Fruit fly (Drosophila melanogaster) whole organism, embryonic: ENCODE measurements around the gene CG6000.

Source experiments
- Adf1 ChIP-seq: fragments of 200-800 bp; sonication (Bioruptor generic); IDR thresholded peaks from 2 replicates; pipeline ENCODE4 v1.3.6; 2022; ENCODE audit warnings: missing biosample characterization, missing genetic modification characterization
- CG10267 ChIP-seq: fragments of 200-800 bp; sonication (Bioruptor generic); optimal IDR thresholded peaks from 2 replicates; lab custom pipeline; 2018; ENCODE audit warnings: missing biosample characterization, mild to moderate bottlenecking, missing genetic modification characterization, moderate library complexity
- CG10979 ChIP-seq: fragments of 200-800 bp; sonication (Bioruptor generic); optimal IDR thresholded peaks from 2 replicates; lab custom pipeline; 2018; ENCODE audit warnings: missing biosample characterization, mild to moderate bottlenecking, missing genetic modification characterization, moderate library complexity
- CG13424 ChIP-seq: fragments of 200-800 bp; sonication (Bioruptor generic); optimal IDR thresholded peaks from 2 replicates; lab custom pipeline; 2019; ENCODE audit warnings: missing biosample characterization, mild to moderate bottlenecking, missing genetic modification characterization, moderate library complexity
- CG13624 ChIP-seq: fragments of 200-800 bp; sonication (Bioruptor generic); optimal IDR thresholded peaks from 2 replicates; lab custom pipeline; 2016; ENCODE audit warnings: missing biosample characterization, missing genetic modification characterization
- CG14014 ChIP-seq: fragments of 200-800 bp; sonication (Bioruptor generic); IDR thresholded peaks from 2 replicates; pipeline ENCODE4 v1.3.6; 2022; ENCODE audit warnings: missing biosample characterization, missing genetic modification characterization
- CG14441 ChIP-seq: fragments of 200-800 bp; sonication (Bioruptor generic); IDR thresholded peaks from 2 replicates; pipeline ENCODE4 v1.3.6; 2022; ENCODE audit warnings: missing biosample characterization, missing genetic modification characterization
- CG17186 ChIP-seq: fragments of 200-800 bp; sonication (Bioruptor generic); optimal IDR thresholded peaks from 3 replicates; lab custom pipeline; 2017; ENCODE audit warnings: missing biosample characterization, missing genetic modification reagents, missing genetic modification characterization
- CG17802 ChIP-seq: fragments of 200-800 bp; sonication (Bioruptor generic); optimal IDR thresholded peaks from 2 replicates; lab custom pipeline; 2018; ENCODE audit warnings: missing biosample characterization, mild to moderate bottlenecking, missing genetic modification characterization, moderate library complexity
- CG17912 ChIP-seq: fragments of 200-800 bp; sonication (Bioruptor generic); optimal IDR thresholded peaks from 2 replicates; lab custom pipeline; 2018; ENCODE audit warnings: missing biosample characterization, mild to moderate bottlenecking, missing genetic modification characterization
- CG3281 ChIP-seq: fragments of 200-800 bp; sonication (Bioruptor generic); optimal IDR thresholded peaks from 3 replicates; lab custom pipeline; 2017; ENCODE audit warnings: missing biosample characterization, mild to moderate bottlenecking, missing genetic modification characterization
- CG4707 ChIP-seq: fragments of 200-800 bp; sonication (Bioruptor generic); optimal IDR thresholded peaks from 2 replicates; lab custom pipeline; 2018; ENCODE audit warnings: missing biosample characterization, mild to moderate bottlenecking, missing genetic modification characterization, moderate library complexity
- CG8290 ChIP-seq, 3 experiments: fragments of 200-800 bp; sonication (Bioruptor generic); optimal IDR thresholded peaks; 2 replicates each; lab custom pipeline; 2016 to 2019; ENCODE audit warnings: missing biosample characterization in 3 of 3, missing genetic modification characterization in 3 of 3, mild to moderate bottlenecking in 2 of 3, moderate library complexity in 1 of 3
- CG8359 ChIP-seq: fragments of 200-800 bp; sonication (Bioruptor generic); optimal IDR thresholded peaks from 2 replicates; lab custom pipeline; 2017; ENCODE audit warnings: missing biosample characterization, mild to moderate bottlenecking, missing genetic modification characterization, borderline replicate concordance
- Dll ChIP-seq: fragments of 200-800 bp; sonication (Bioruptor generic); IDR thresholded peaks from 4 replicates; pipeline ENCODE4 v1.3.6; 2022; ENCODE audit warnings: missing biosample characterization, missing genetic modification characterization; ENCODE audit not compliant: partially characterized antibody
- Elba2 ChIP-seq: fragments of 200-800 bp; sonication (Bioruptor generic); optimal IDR thresholded peaks from 3 replicates; lab custom pipeline; 2016; ENCODE audit warnings: missing biosample characterization, missing genetic modification characterization
- GATAe ChIP-seq: fragments of 200-800 bp; sonication (Bioruptor generic); conservative IDR thresholded peaks from 2 replicates; pipeline ENCODE4 v1.3.6; 2022; ENCODE audit warnings: missing biosample characterization, missing genetic modification characterization
- Gug ChIP-seq: fragments of 200-800 bp; sonication (Bioruptor generic); IDR thresholded peaks from 4 replicates; pipeline ENCODE4 v1.3.6; 2022; ENCODE audit warnings: missing biosample characterization, missing genetic modification characterization
- HLHmδ ChIP-seq: fragments of 200-800 bp; sonication (Bioruptor generic); optimal IDR thresholded peaks from 2 replicates; lab custom pipeline; 2018; ENCODE audit warnings: missing biosample characterization, mild to moderate bottlenecking, missing genetic modification characterization, moderate library complexity
- Hr39 ChIP-seq: fragments of >200 bp; optimal IDR thresholded peaks from 2 replicates; lab custom pipeline; 2017
- Hsf ChIP-seq: fragments of 200-800 bp; sonication (Bioruptor generic); optimal IDR thresholded peaks from 3 replicates; lab custom pipeline; 2016; ENCODE audit warnings: missing biosample characterization, missing genetic modification characterization
- MBD-R2 ChIP-seq: fragments of 200-800 bp; sonication (Bioruptor generic); IDR thresholded peaks from 2 replicates; pipeline ENCODE4 v1.3.6; 2022; ENCODE audit warnings: missing biosample characterization, missing genetic modification characterization
- Myb ChIP-seq: fragments of 200-800 bp; sonication (Bioruptor generic); optimal IDR thresholded peaks from 2 replicates; lab custom pipeline; 2016; ENCODE audit warnings: missing biosample characterization, missing genetic modification characterization
- Nf-YA ChIP-seq: fragments of 200-800 bp; sonication (Bioruptor generic); IDR thresholded peaks from 2 replicates; pipeline ENCODE4 v1.3.6; 2022; ENCODE audit warnings: missing biosample characterization, missing genetic modification characterization
- Nf-YC ChIP-seq: fragments of 200-800 bp; optimal IDR thresholded peaks from 3 replicates; lab custom pipeline; 2019; ENCODE audit warnings: missing biosample characterization, mild to moderate bottlenecking, missing genetic modification characterization, moderate library complexity
- Optix ChIP-seq: fragments of 200-800 bp; sonication (Bioruptor generic); IDR thresholded peaks from 3 replicates; pipeline ENCODE4 v1.3.6; 2022; ENCODE audit warnings: missing biosample characterization, missing genetic modification characterization
- Ptx1 ChIP-seq: fragments of 200-800 bp; sonication (Bioruptor generic); IDR thresholded peaks from 2 replicates; pipeline ENCODE4 v1.3.6; 2022; ENCODE audit warnings: missing biosample characterization, missing genetic modification characterization
- Rfx ChIP-seq: fragments of 200-800 bp; sonication (Bioruptor generic); IDR thresholded peaks from 2 replicates; pipeline ENCODE4 v1.3.6; 2022; ENCODE audit warnings: missing biosample characterization, missing genetic modification characterization
- Scr ChIP-seq: fragments of 200-800 bp; sonication (Bioruptor generic); IDR thresholded peaks from 2 replicates; pipeline ENCODE4 v1.3.6; 2022; ENCODE audit warnings: missing biosample characterization, missing genetic modification characterization; ENCODE audit not compliant: partially characterized antibody
- Six4 ChIP-seq: fragments of 200-800 bp; sonication (Bioruptor generic); optimal IDR thresholded peaks from 2 replicates; lab custom pipeline; 2016; ENCODE audit warnings: missing biosample characterization, missing genetic modification characterization
- aop ChIP-seq: fragments of 200-800 bp; sonication (Bioruptor generic); IDR thresholded peaks from 2 replicates; pipeline ENCODE4 v1.3.6; 2022; ENCODE audit warnings: missing biosample characterization, missing genetic modification characterization
- crp ChIP-seq, 2 experiments: fragments of 200-800 bp; sonication (Bioruptor generic); optimal IDR thresholded peaks; 2 replicates in 1 of 2; 3 replicates in 1 of 2; lab custom pipeline; 2017; ENCODE audit warnings: missing biosample characterization in 2 of 2, missing genetic modification characterization in 2 of 2, mild to moderate bottlenecking in 1 of 2, moderate library complexity in 1 of 2
- dan ChIP-seq: fragments of 200-800 bp; sonication (Bioruptor generic); IDR thresholded peaks from 2 replicates; pipeline ENCODE4 v1.3.6; 2022; ENCODE audit warnings: missing biosample characterization, missing genetic modification characterization
- dimm ChIP-seq: fragments of 200-800 bp; sonication (Bioruptor generic); IDR thresholded peaks from 2 replicates; pipeline ENCODE4 v1.3.6; 2022; ENCODE audit warnings: missing biosample characterization, missing genetic modification characterization
- dmrt11E ChIP-seq: fragments of 200-800 bp; sonication (Bioruptor generic); optimal IDR thresholded peaks from 3 replicates; lab custom pipeline; 2018; ENCODE audit warnings: missing biosample characterization, mild to moderate bottlenecking, missing genetic modification characterization, moderate library complexity
- grau ChIP-seq: fragments of 200-800 bp; optimal IDR thresholded peaks from 3 replicates; lab custom pipeline; 2019; ENCODE audit warnings: missing biosample characterization, mild to moderate bottlenecking, missing genetic modification characterization, moderate library complexity
- gro ChIP-seq: fragments of 200-800 bp; sonication (Bioruptor generic); optimal IDR thresholded peaks from 2 replicates; lab custom pipeline; 2016; ENCODE audit warnings: missing biosample characterization, missing genetic modification characterization
- gt ChIP-seq: fragments of 200-800 bp; sonication (Bioruptor generic); IDR thresholded peaks from 2 replicates; pipeline ENCODE4 v1.3.6; 2022; ENCODE audit warnings: missing biosample characterization, missing genetic modification characterization
- lmd ChIP-seq: fragments of 200-800 bp; sonication (Bioruptor generic); IDR thresholded peaks from 2 replicates; pipeline ENCODE4 v1.3.6; 2022; ENCODE audit warnings: missing biosample characterization, missing genetic modification characterization
- mld ChIP-seq: fragments of 200-800 bp; sonication (Bioruptor generic); IDR thresholded peaks from 3 replicates; pipeline ENCODE4 v1.3.6; 2022; ENCODE audit warnings: missing biosample characterization, missing genetic modification characterization; ENCODE audit not compliant: partially characterized antibody
- otp ChIP-seq: fragments of 200-800 bp; sonication (Bioruptor generic); IDR thresholded peaks from 3 replicates; pipeline ENCODE4, ENCODE4 v1.3.6; 2022; ENCODE audit warnings: missing biosample characterization, missing genetic modification characterization
- p53 ChIP-seq: fragments of 200-800 bp; sonication (Bioruptor generic); optimal IDR thresholded peaks from 2 replicates; lab custom pipeline; 2016; ENCODE audit warnings: missing biosample characterization, missing genetic modification characterization
- pb ChIP-seq: fragments of 200-800 bp; sonication (Bioruptor generic); optimal IDR thresholded peaks from 3 replicates; lab custom pipeline; 2016; ENCODE audit warnings: missing biosample characterization, missing genetic modification characterization
- ro ChIP-seq: fragments of 200-800 bp; sonication (Bioruptor generic); IDR thresholded peaks from 2 replicates; pipeline ENCODE4 v1.3.6; 2022; ENCODE audit warnings: missing biosample characterization, missing genetic modification characterization
- sd ChIP-seq: fragments of 200-800 bp; sonication (Bioruptor generic); optimal IDR thresholded peaks from 3 replicates; lab custom pipeline; 2018; ENCODE audit warnings: missing biosample characterization, mild to moderate bottlenecking, missing genetic modification characterization, moderate library complexity
- ttk ChIP-seq: fragments of 200-800 bp; sonication (Bioruptor generic); IDR thresholded peaks from 2 replicates; pipeline ENCODE4 v2.1.2; 2022; ENCODE audit warnings: missing biosample characterization, missing genetic modification characterization
- wdn ChIP-seq: fragments of 200-800 bp; sonication (Bioruptor generic); IDR thresholded peaks from 2 replicates; pipeline ENCODE4 v1.3.6; 2022; ENCODE audit warnings: missing biosample characterization, missing genetic modification characterization
- wek ChIP-seq: fragments of 200-800 bp; sonication (Bioruptor generic); optimal IDR thresholded peaks from 3 replicates; lab custom pipeline; 2018; ENCODE audit warnings: missing biosample characterization, mild to moderate bottlenecking, missing genetic modification characterization, moderate library complexity
- zen2 ChIP-seq: fragments of 200-800 bp; sonication (Bioruptor generic); IDR thresholded peaks from 3 replicates; pipeline ENCODE4 v1.3.6; 2022; ENCODE audit warnings: missing biosample characterization, missing genetic modification characterization; ENCODE audit not compliant: partially characterized antibody
- zf30C ChIP-seq: fragments of 200-800 bp; sonication (Bioruptor generic); optimal IDR thresholded peaks from 3 replicates; lab custom pipeline; 2018; ENCODE audit warnings: missing biosample characterization, mild to moderate bottlenecking, missing genetic modification characterization

Gene CG6000

dm6 chr3R:24006449-24007159 is 47.6 kb upstream of the CG6000 start (continued):
- TF ChIP-seq Myb (GFP tag; lab: Kevin White, UChicago) (no peak), dimm (GFP tag; lab: Robert Waterston, UW) (no peak), crp (GFP tag; optimal IDR thresholded peaks at IDR 0.05; lab: Kevin White, UChicago) (no peak), CG17186 (GFP tag; lab: Kevin White, UChicago) (no peak), Elba2 (GFP tag; lab: Kevin White, UChicago) (no peak), aop (no peak), MBD-R2 (GFP tag; lab: Robert Waterston, UW) (no peak), CG8359 (GFP tag; lab: Kevin White, UChicago) (no peak), Nf-YC (tag; lab: Kevin White, UChicago) (no peak), Adf1 (no peak), Nf-YA (GFP tag; lab: Robert Waterston, UW) (no peak), HLHmδ (GFP tag; lab: Kevin White, UChicago) (no peak), ttk (GFP tag; lab: Robert Waterston, UW) (no peak), zf30C (GFP tag; lab: Kevin White, UChicago) (no peak), CG14441 (GFP tag; lab: Robert Waterston, UW) (no peak), Hr39 (lab: Kevin White, UChicago) (no peak), mld (GFP tag; lab: Robert Waterston, UW) (no peak), Six4 (GFP tag; lab: Kevin White, UChicago) (no peak), ro (GFP tag; lab: Robert Waterston, UW) (no peak), CG10267 (tag; lab: Kevin White, UChicago) (no peak), p53 (GFP tag; lab: Kevin White, UChicago) (no peak), zen2 (GFP tag; lab: Robert Waterston, UW) (no peak), Optix (GFP tag; lab: Robert Waterston, UW) (0 out of 3 replicates have a peak, but pooled peaks have one; percentile 20), CG3281 (GFP tag; lab: Kevin White, UChicago) (no peak), gro (GFP tag; lab: Kevin White, UChicago) (no peak), CG8290 (GFP tag; optimal IDR thresholded peaks at IDR 0.05; lab: Kevin White, UChicago) (no peak), CG8290 (tag; optimal IDR thresholded peaks at IDR 0.05; lab: Kevin White, UChicago) (peak in 1 of 2 experiments; percentile 0), GATAe (GFP tag; lab: Robert Waterston, UW) (no peak), CG10979 (tag; lab: Kevin White, UChicago) (peak; percentile 8), Dll (GFP tag; lab: Robert Waterston, UW) (no peak), pb (GFP tag; lab: Kevin White, UChicago) (no peak), CG17912 (GFP tag; lab: Kevin White, UChicago) (no peak), dan (no peak), lmd (GFP tag; lab: Robert Waterston, UW) (peak; percentile 38; the same call in 1 of the 2 replicates), Ptx1 (peak; percentile 19; the same call in 1 of the 2 replicates), Gug (no peak), sd (tag; lab: Kevin White, UChicago) (peak; percentile 8), CG4707 (GFP tag; lab: Kevin White, UChicago) (no peak), grau (tag; lab: Kevin White, UChicago) (peak; percentile 10), CG14014 (0 out of 2 replicates have a peak, but pooled peaks have one; percentile 17), CG13424 (tag; lab: Kevin White, UChicago) (no peak), wdn (peak; percentile 47; the same call in 1 of the 2 replicates), Rfx (GFP tag; lab: Robert Waterston, UW) (peak; percentile 47), dmrt11E (no peak), Scr (GFP tag; lab: Robert Waterston, UW) (no peak), CG13624 (no peak), CG17802 (no peak), Hsf (no peak), otp (GFP tag; lab: Robert Waterston, UW) (0 out of 3 replicates have a peak, but pooled peaks have one; percentile 22), wek (GFP tag; lab: Kevin White, UChicago) (no peak), gt (GFP tag; lab: Robert Waterston, UW) (no peak)
